Fruit fly (Drosophila melanogaster) whole organism, prepupa: Measurements from ENCODE around the gene CG16964.

ENCODE experiments used
- CG10631 ChIP-seq: fragments of 200-800 bp; sonication (Bioruptor generic); optimal IDR thresholded peaks from 2 replicates; lab custom pipeline; 2016; ENCODE audit warnings: missing biosample characterization, missing genetic modification characterization
- CG10669 ChIP-seq: fragments of 200-800 bp; sonication (Bioruptor generic); optimal IDR thresholded peaks from 3 replicates; lab custom pipeline; 2018; ENCODE audit warnings: missing biosample characterization, mild to moderate bottlenecking, missing genetic modification characterization, moderate library complexity
- CG11294 ChIP-seq: fragments of 200-800 bp; sonication (Bioruptor generic); IDR thresholded peaks from 2 replicates; pipeline ENCODE4 v1.3.6; 2022; ENCODE audit warnings: missing biosample characterization, missing genetic modification characterization
- CG11762 ChIP-seq: fragments of 200-800 bp; sonication (Bioruptor generic); optimal IDR thresholded peaks from 3 replicates; lab custom pipeline; 2016; ENCODE audit warnings: missing biosample characterization, missing genetic modification characterization; ENCODE audit not compliant: insufficient read depth
- CG11902 ChIP-seq: fragments of 200-800 bp; sonication (Bioruptor generic); optimal IDR thresholded peaks from 3 replicates; lab custom pipeline; 2016; ENCODE audit warnings: missing biosample characterization, missing genetic modification characterization
- CG3032 ChIP-seq: fragments of 200-800 bp; optimal IDR thresholded peaks from 2 replicates; lab custom pipeline; 2019; ENCODE audit warnings: missing biosample characterization, mild to moderate bottlenecking, missing genetic modification characterization, moderate library complexity
- CG31627 ChIP-seq: fragments of 200-800 bp; sonication (Bioruptor generic); optimal IDR thresholded peaks from 3 replicates; lab custom pipeline; 2016; ENCODE audit warnings: missing biosample characterization, missing genetic modification characterization
- CG32006 ChIP-seq: fragments of 200-800 bp; sonication (Bioruptor generic); optimal IDR thresholded peaks from 3 replicates; lab custom pipeline; 2017; ENCODE audit warnings: missing biosample characterization, mild to moderate bottlenecking, missing genetic modification characterization
- CG3919 ChIP-seq: fragments of 200-800 bp; sonication (Bioruptor generic); optimal IDR thresholded peaks from 3 replicates; lab custom pipeline; 2016; ENCODE audit warnings: missing biosample characterization, missing genetic modification characterization
- CG6163 ChIP-seq: fragments of 200-800 bp; sonication (Bioruptor generic); IDR thresholded peaks from 3 replicates; pipeline ENCODE4 v1.3.6; 2022; ENCODE audit warnings: missing biosample characterization, missing genetic modification characterization
- CG6792 ChIP-seq: fragments of 200-800 bp; sonication (Bioruptor generic); optimal IDR thresholded peaks from 3 replicates; lab custom pipeline; 2016; ENCODE audit warnings: missing biosample characterization, missing genetic modification characterization
- CG6854 ChIP-seq: fragments of 200-800 bp; sonication (Bioruptor generic); optimal IDR thresholded peaks from 2 replicates; lab custom pipeline; 2017; ENCODE audit warnings: missing biosample characterization, mild to moderate bottlenecking, missing genetic modification characterization
- CG7368 ChIP-seq: fragments of 200-800 bp; sonication (Bioruptor generic); optimal IDR thresholded peaks from 3 replicates; lab custom pipeline; 2016; ENCODE audit warnings: missing biosample characterization, missing genetic modification characterization
- CG9139 ChIP-seq: fragments of 200-800 bp; sonication (Bioruptor generic); optimal IDR thresholded peaks from 3 replicates; lab custom pipeline; 2017; ENCODE audit warnings: missing biosample characterization, mild to moderate bottlenecking, missing genetic modification characterization
- Eip78C ChIP-seq: fragments of 200-800 bp; sonication (Bioruptor generic); peaks from one replicate; lab custom pipeline; 2016; ENCODE audit warnings: missing biosample characterization, missing genetic modification characterization
- Eip93F ChIP-seq: fragments of 200-800 bp; sonication (Bioruptor generic); optimal IDR thresholded peaks from 2 replicates; lab custom pipeline; 2016; ENCODE audit warnings: missing biosample characterization, mild to moderate bottlenecking, missing genetic modification characterization
- Ets96B ChIP-seq: fragments of 200-800 bp; optimal IDR thresholded peaks from 2 replicates; lab custom pipeline; 2019; ENCODE audit warnings: missing biosample characterization, mild to moderate bottlenecking, missing genetic modification characterization, moderate library complexity
- Gug ChIP-seq: fragments of 200-800 bp; sonication (Bioruptor generic); IDR thresholded peaks from 2 replicates; pipeline ENCODE4 v1.3.6; 2022; ENCODE audit warnings: missing biosample characterization, missing genetic modification characterization
- Hr38 ChIP-seq: sonication (Bioruptor generic); optimal IDR thresholded peaks from 2 replicates; lab custom pipeline; 2016; ENCODE audit warnings: missing biosample characterization, missing genetic modification characterization
- Hr4 ChIP-seq: fragments of 200-800 bp; sonication (Bioruptor generic); optimal IDR thresholded peaks from 3 replicates; lab custom pipeline; 2016; ENCODE audit warnings: missing biosample characterization, missing genetic modification characterization
- Lpt ChIP-seq: fragments of 200-800 bp; sonication (Bioruptor generic); optimal IDR thresholded peaks from 3 replicates; lab custom pipeline; 2016; ENCODE audit warnings: missing biosample characterization, missing genetic modification characterization
- OdsH ChIP-seq: fragments of 200-800 bp; sonication (Bioruptor generic); optimal IDR thresholded peaks from 3 replicates; lab custom pipeline; 2016; ENCODE audit warnings: missing biosample characterization, missing genetic modification characterization
- Sox102F ChIP-seq: fragments of 200-800 bp; sonication (Bioruptor generic); optimal IDR thresholded peaks from 2 replicates; lab custom pipeline; 2016; ENCODE audit warnings: missing biosample characterization, mild to moderate bottlenecking, missing genetic modification characterization
- acj6 ChIP-seq: fragments of 200-800 bp; sonication (Bioruptor generic); optimal IDR thresholded peaks from 3 replicates; lab custom pipeline; 2016; ENCODE audit warnings: missing biosample characterization, missing genetic modification characterization
- dac ChIP-seq: fragments of 200-800 bp; sonication (Bioruptor generic); optimal IDR thresholded peaks from 2 replicates; lab custom pipeline; 2017; ENCODE audit warnings: missing biosample characterization, mild to moderate bottlenecking, missing genetic modification characterization
- dsx ChIP-seq: fragments of 200-800 bp; optimal IDR thresholded peaks from 3 replicates; lab custom pipeline; 2019; ENCODE audit warnings: missing biosample characterization, mild to moderate bottlenecking, missing genetic modification characterization, moderate library complexity; ENCODE audit not compliant: poor library complexity, severe bottlenecking
- eg ChIP-seq: fragments of 200-800 bp; sonication (Bioruptor generic); IDR thresholded peaks from 3 replicates; pipeline ENCODE4 v1.3.6; 2022; ENCODE audit warnings: missing biosample characterization, missing genetic modification characterization
- fd59A ChIP-seq: fragments of 200-800 bp; sonication (Bioruptor generic); optimal IDR thresholded peaks from 2 replicates; lab custom pipeline; 2017; ENCODE audit warnings: missing biosample characterization, mild to moderate bottlenecking, missing genetic modification characterization, missing genetic modification reagents
- fkh ChIP-seq: fragments of 200-800 bp; sonication (Bioruptor generic); optimal IDR thresholded peaks from 3 replicates; lab custom pipeline; 2017; ENCODE audit warnings: missing biosample characterization, mild to moderate bottlenecking, missing genetic modification characterization, moderate library complexity
- pdm3 ChIP-seq: fragments of 200-800 bp; sonication (Bioruptor generic); optimal IDR thresholded peaks from 3 replicates; lab custom pipeline; 2016; ENCODE audit warnings: missing biosample characterization, missing genetic modification characterization
- salr ChIP-seq, 2 experiments: fragments of 200-800 bp; sonication (Bioruptor generic); optimal IDR thresholded peaks; 3 replicates each; lab custom pipeline; 2016 to 2018; ENCODE audit warnings: missing biosample characterization in 2 of 2, missing genetic modification characterization in 2 of 2, mild to moderate bottlenecking in 1 of 2
- vri ChIP-seq: fragments of 200-800 bp; sonication (Bioruptor generic); optimal IDR thresholded peaks from 3 replicates; lab custom pipeline; 2016; ENCODE audit warnings: missing biosample characterization, mild to moderate bottlenecking, missing genetic modification characterization

Gene CG16964

dm6 chr2L:11949917-11950316 is 2.2 kb downstream of the CG16964 start (continued):
- no peak for TF ChIP-seq Eip93F (GFP tag; lab: Kevin White, UChicago)
- peak; percentile 65 for TF ChIP-seq fd59A (GFP tag; lab: Kevin White, UChicago)
- TF ChIP-seq OdsH (GFP tag; lab: Kevin White, UChicago): peak; percentile 86
- TF ChIP-seq Sox102F (GFP tag; lab: Kevin White, UChicago): no peak
- peak; percentile 49 for TF ChIP-seq CG3032 (tag; lab: Kevin White, UChicago)
- TF ChIP-seq CG11294 (GFP tag; lab: Robert Waterston, UW): peak; percentile 88
- TF ChIP-seq acj6 (GFP tag; lab: Kevin White, UChicago): peak; percentile 73
- peak; percentile 16 for TF ChIP-seq CG7368 (GFP tag; lab: Kevin White, UChicago)
- peak; percentile 52 for TF ChIP-seq CG11762 (GFP tag; lab: Kevin White, UChicago)
- peak; percentile 56 for TF ChIP-seq CG31627 (GFP tag; lab: Kevin White, UChicago)
- peak; percentile 39 to 78 for TF ChIP-seq salr (GFP tag; optimal IDR thresholded peaks at IDR 0.05; lab: Kevin White, UChicago)
- TF ChIP-seq Hr38 (GFP tag; lab: Kevin White, UChicago): peak; percentile 66
- peak; percentile 87 for TF ChIP-seq dac (GFP tag; lab: Kevin White, UChicago)
- TF ChIP-seq pdm3 (GFP tag; lab: Kevin White, UChicago): peak; percentile 82
- TF ChIP-seq vri (GFP tag; lab: Kevin White, UChicago): no peak
- TF ChIP-seq Eip78C (GFP tag; lab: Kevin White, UChicago): peak; percentile 79
- TF ChIP-seq CG6792 (GFP tag; lab: Kevin White, UChicago): peak; percentile 47
- peak; percentile 56 for TF ChIP-seq CG10669 (GFP tag; lab: Kevin White, UChicago)
- TF ChIP-seq, all 60 proteins: peak for 48

- TF ChIP-seq vri (GFP tag; lab: Kevin White, UChicago): no peak
- no peak for TF ChIP-seq pdm3 (GFP tag; lab: Kevin White, UChicago)
Measured at dm6 chr2L:11955839-11956238, 8.1 kb downstream of the CG16964 start.

dm6 chr2L:11958729-11959128 is 11.0 kb downstream of the CG16964 start:
- TF ChIP-seq Lpt (GFP tag; lab: Kevin White, UChicago): no peak
- no peak for TF ChIP-seq OdsH (GFP tag; lab: Kevin White, UChicago)
- no peak for TF ChIP-seq CG9139 (GFP tag; lab: Kevin White, UChicago)
- peak; percentile 11 for TF ChIP-seq Ets96B
- no peak for TF ChIP-seq dsx (GFP tag; lab: Kevin White, UChicago)
- no peak for TF ChIP-seq CG6792 (GFP tag; lab: Kevin White, UChicago)
- TF ChIP-seq CG6854 (GFP tag; lab: Kevin White, UChicago): no peak
- TF ChIP-seq CG31627 (GFP tag; lab: Kevin White, UChicago): no peak
- TF ChIP-seq eg (GFP tag; lab: Robert Waterston, UW): no peak
- TF ChIP-seq CG3032 (tag; lab: Kevin White, UChicago): peak; percentile 6
- TF ChIP-seq Hr4 (GFP tag; lab: Kevin White, UChicago): peak; percentile 5
- no peak for TF ChIP-seq vri (GFP tag; lab: Kevin White, UChicago)
- TF ChIP-seq CG3919 (GFP tag; lab: Kevin White, UChicago): no peak
- no peak for TF ChIP-seq dac (GFP tag; lab: Kevin White, UChicago)
- TF ChIP-seq Gug (GFP tag; lab: Robert Waterston, UW): no peak
- TF ChIP-seq CG6163 (GFP tag; lab: Robert Waterston, UW): no peak
- peak; percentile 51 for TF ChIP-seq CG32006 (GFP tag; lab: Kevin White, UChicago)
- peak; percentile 69 for TF ChIP-seq Eip78C (GFP tag; lab: Kevin White, UChicago)
- peak; percentile 13 for TF ChIP-seq CG10631 (GFP tag; lab: Kevin White, UChicago)

- TF ChIP-seq fkh (GFP tag; lab: Kevin White, UChicago) (peak; percentile 68), CG11902 (GFP tag; lab: Kevin White, UChicago) (no peak)
Measured at dm6 chr2L:11960909-11961308, 13.2 kb downstream of the CG16964 start.
